Worm (Caenorhabditis elegans): ENCODE results near the gene srh-74.

DNA sequence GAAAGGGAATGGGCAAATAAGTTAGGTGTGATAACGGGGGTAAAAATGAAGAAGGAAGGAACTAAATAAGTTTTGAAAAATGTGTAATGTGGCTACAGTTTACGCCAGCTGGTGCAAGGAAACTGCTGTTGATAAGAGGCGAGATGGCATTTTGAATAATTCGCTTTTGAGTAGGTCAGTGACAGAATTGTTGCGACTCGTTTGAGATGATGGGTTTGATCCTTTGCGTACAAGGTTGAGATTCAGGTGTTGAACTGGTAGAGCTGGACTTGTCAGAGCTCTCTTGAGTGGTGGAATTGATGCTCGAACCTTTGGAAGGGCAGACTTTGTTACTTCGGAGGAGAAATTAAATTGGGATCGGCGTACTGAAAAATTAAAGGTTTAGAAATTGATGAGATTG lies 36.8 kb downstream of the srh-74 start:
- TF ChIP-seq nhr-12 (tag; optimal IDR thresholded peaks at IDR 0.05) (no peak), elt-3 (tag; optimal IDR thresholded peaks at IDR 0.05) (no peak), nhr-11 (tag; optimal IDR thresholded peaks at IDR 0.05) (no peak), hmg-11 (tag; optimal IDR thresholded peaks at IDR 0.05) (no peak), ama-1 (optimal IDR thresholded peaks at IDR 0.05) (no peak), nfya-1 (tag; optimal IDR thresholded peaks at IDR 0.05; ENCODE audit: insufficient read depth) (no peak), ceh-16 (tag; optimal IDR thresholded peaks at IDR 0.05) (no peak), elt-2 (tag; optimal IDR thresholded peaks at IDR 0.05) (no peak), nhr-23 (tag; optimal IDR thresholded peaks at IDR 0.05) (no peak), nhr-237 (tag; optimal IDR thresholded peaks at IDR 0.05) (no peak), eor-1 (tag; optimal IDR thresholded peaks at IDR 0.05) (no peak)
